Fruit fly (Drosophila melanogaster): ENCODE measurements around the gene poe.

The poe gene

dm6 chr2L:8100489-8101352, 29.3 kb upstream of the poe start:
- TF ChIP-seq Hr38 (GFP tag; optimal IDR thresholded peaks at IDR 0.05) (no peak), CG6276 (GFP tag; optimal IDR thresholded peaks at IDR 0.05) (peak; percentile 55), svp (GFP tag) (peak; percentile 81), CG11762 (GFP tag; optimal IDR thresholded peaks at IDR 0.05; ENCODE audit: insufficient read depth) (no peak), esn (GFP tag; optimal IDR thresholded peaks at IDR 0.05) (peak; percentile 45), Smox (GFP tag; optimal IDR thresholded peaks at IDR 0.05) (peak; percentile 59), eg (GFP tag; IDR thresholded peaks at IDR 0.05) (no peak), fkh (GFP tag; optimal IDR thresholded peaks at IDR 0.05) (peak; percentile 85), dac (GFP tag; optimal IDR thresholded peaks at IDR 0.05) (no peak), ss (GFP tag; optimal IDR thresholded peaks at IDR 0.05) (peak in 1 of 2 experiments; percentile 48), CG4318 (GFP tag; optimal IDR thresholded peaks at IDR 0.05) (no peak), Sox102F (GFP tag; optimal IDR thresholded peaks at IDR 0.05) (no peak), Sox14 (GFP tag; optimal IDR thresholded peaks at IDR 0.05) (no peak), Ets21C (GFP tag; optimal IDR thresholded peaks at IDR 0.05) (no peak), CG7368 (GFP tag; optimal IDR thresholded peaks at IDR 0.05) (peak; percentile 8), Blimp-1 (GFP tag; optimal IDR thresholded peaks at IDR 0.05) (no peak), pdm3 (GFP tag; optimal IDR thresholded peaks at IDR 0.05) (peak; percentile 46), CG8632 (GFP tag; optimal IDR thresholded peaks at IDR 0.05) (peak; percentile 8), Hr39 (GFP tag; optimal IDR thresholded peaks at IDR 0.05) (no peak), vri (GFP tag; optimal IDR thresholded peaks at IDR 0.05) (peak; percentile 97), net (GFP tag; optimal IDR thresholded peaks at IDR 0.05) (no peak), spab (GFP tag; optimal IDR thresholded peaks at IDR 0.05) (peak; percentile 9), CG3919 (GFP tag; optimal IDR thresholded peaks at IDR 0.05) (no peak), CG11902 (GFP tag; optimal IDR thresholded peaks at IDR 0.05) (no peak), CG16779 (tag; optimal IDR thresholded peaks at IDR 0.05) (no peak), Sox15 (GFP tag; optimal IDR thresholded peaks at IDR 0.05) (peak; percentile 13), CG6163 (GFP tag; IDR thresholded peaks at IDR 0.05) (no peak), OdsH (GFP tag; optimal IDR thresholded peaks at IDR 0.05) (peak; percentile 50), CG1621 (tag; optimal IDR thresholded peaks at IDR 0.05) (no peak), Met (GFP tag; optimal IDR thresholded peaks at IDR 0.05) (peak; percentile 60), fd59A (GFP tag; optimal IDR thresholded peaks at IDR 0.05) (no peak), CG10669 (GFP tag; optimal IDR thresholded peaks at IDR 0.05) (no peak), cyc (GFP tag; optimal IDR thresholded peaks at IDR 0.05) (peak; percentile 42), CG8319 (GFP tag; optimal IDR thresholded peaks at IDR 0.05) (no peak), CG6792 (GFP tag; optimal IDR thresholded peaks at IDR 0.05) (no peak), Hr4 (GFP tag; optimal IDR thresholded peaks at IDR 0.05) (peak; percentile 15), CG15336 (GFP tag; IDR thresholded peaks at IDR 0.05) (peak; percentile 56), CG6808 (GFP tag; optimal IDR thresholded peaks at IDR 0.05) (peak; percentile 11), Eip78C (GFP tag) (peak; percentile 75), fd85E (GFP tag; optimal IDR thresholded peaks at IDR 0.05) (no peak), achi (GFP tag; optimal IDR thresholded peaks at IDR 0.05) (peak; percentile 30), topi (GFP tag; optimal IDR thresholded peaks at IDR 0.05) (peak; percentile 33), Eip75B (GFP tag; optimal IDR thresholded peaks at IDR 0.05) (no peak), CG10631 (GFP tag; optimal IDR thresholded peaks at IDR 0.05) (peak; percentile 18), CG31627 (GFP tag; optimal IDR thresholded peaks at IDR 0.05) (no peak), CG3032 (tag; optimal IDR thresholded peaks at IDR 0.05) (peak; percentile 32), acj6 (GFP tag; optimal IDR thresholded peaks at IDR 0.05) (peak; percentile 26), Ets96B (tag; optimal IDR thresholded peaks at IDR 0.05) (peak; percentile 51), CG32006 (GFP tag; optimal IDR thresholded peaks at IDR 0.05) (no peak), CG11294 (GFP tag; IDR thresholded peaks at IDR 0.05) (no peak), lz (GFP tag; optimal IDR thresholded peaks at IDR 0.05) (peak; percentile 17)

Measured in whole organism, prepupa.